Worm (Caenorhabditis elegans) whole organism, late embryonic: ENCODE results near the gene ets-5.

Experiments used
- C08G9.2 ChIP-seq: sonication (generic microtip); optimal IDR thresholded peaks from 2 replicates; lab custom pipeline; 2016; ENCODE audit warnings: mild to moderate bottlenecking, missing genetic modification characterization, moderate library complexity, missing compliant biosample characterization
- K02D7.2 ChIP-seq: sonication (generic microtip); optimal IDR thresholded peaks from 2 replicates; lab custom pipeline; 2017; ENCODE audit warnings: mild to moderate bottlenecking, missing genetic modification characterization, missing compliant biosample characterization
- ceh-14 ChIP-seq: sonication (generic microtip); optimal IDR thresholded peaks from 2 replicates; lab custom pipeline; 2016; ENCODE audit warnings: missing genotype, missing genetic modification characterization, missing compliant biosample characterization
- ceh-31 ChIP-seq: sonication (generic microtip); optimal IDR thresholded peaks from 2 replicates; lab custom pipeline; 2016; ENCODE audit warnings: missing genetic modification characterization, missing compliant biosample characterization
- dve-1 ChIP-seq: sonication (generic microtip); optimal IDR thresholded peaks from 2 replicates; lab custom pipeline; 2017; ENCODE audit warnings: antibody characterized with exemption, mild to moderate bottlenecking, missing genetic modification characterization, missing compliant biosample characterization
- eyg-1 ChIP-seq: sonication (generic microtip); optimal IDR thresholded peaks from 2 replicates; lab custom pipeline; 2016; ENCODE audit warnings: missing genotype, missing genetic modification characterization, missing compliant biosample characterization
- hlh-30 ChIP-seq: sonication (generic microtip); optimal IDR thresholded peaks from 2 replicates; lab custom pipeline; 2017; ENCODE audit warnings: antibody characterized with exemption, missing genetic modification characterization, missing compliant biosample characterization; ENCODE audit not compliant: insufficient read depth
- lin-11 ChIP-seq: fragments of 200-800 bp; sonication (Bioruptor generic); optimal IDR thresholded peaks from 2 replicates; lab custom pipeline; 2018; ENCODE audit warnings: mild to moderate bottlenecking, missing genetic modification characterization, missing compliant biosample characterization
- madf-2 ChIP-seq: sonication (generic microtip); optimal IDR thresholded peaks from 2 replicates; lab custom pipeline; 2017; ENCODE audit warnings: missing genetic modification characterization, missing compliant biosample characterization
- mec-3 ChIP-seq: sonication (generic microtip); optimal IDR thresholded peaks from 2 replicates; lab custom pipeline; 2016; ENCODE audit warnings: borderline replicate concordance, missing genetic modification characterization, missing compliant biosample characterization
- pros-1 ChIP-seq: fragments of 150-350 bp; optimal IDR thresholded peaks from 2 replicates; lab custom pipeline; 2014; ENCODE audit warnings: missing biosample characterization, missing genetic modification reagents, missing genetic modification characterization
- unc-42 ChIP-seq: sonication (generic microtip); optimal IDR thresholded peaks from 2 replicates; lab custom pipeline; 2016; ENCODE audit warnings: missing genotype, missing genetic modification characterization, missing compliant biosample characterization

ets-5 gene

DNA sequence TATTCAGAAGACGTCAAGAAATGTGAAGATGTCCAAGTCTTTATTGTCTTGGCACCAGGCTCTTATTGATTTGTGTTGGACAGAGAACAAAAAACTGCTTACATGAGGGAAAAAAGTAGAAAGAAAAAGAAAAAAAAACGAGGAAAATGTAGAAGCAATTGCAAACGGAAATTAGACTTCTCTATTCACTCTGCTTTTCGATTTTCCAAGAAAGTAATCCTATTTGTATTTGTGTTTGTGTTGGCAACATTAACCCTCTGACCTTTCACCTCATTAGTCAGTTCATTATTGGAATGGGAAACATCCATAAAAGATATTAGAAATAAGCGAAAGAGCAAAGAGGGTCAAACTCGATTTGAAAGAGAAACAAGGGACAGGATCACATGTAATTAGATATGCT, 52.6 kb downstream of the ets-5 start:
- TF ChIP-seq eyg-1 (tag; lab: Kevin White, UChicago) (no peak), unc-42 (peak; percentile 98), lin-11 (tag; lab: Kevin White, UChicago) (no peak)

DNA sequence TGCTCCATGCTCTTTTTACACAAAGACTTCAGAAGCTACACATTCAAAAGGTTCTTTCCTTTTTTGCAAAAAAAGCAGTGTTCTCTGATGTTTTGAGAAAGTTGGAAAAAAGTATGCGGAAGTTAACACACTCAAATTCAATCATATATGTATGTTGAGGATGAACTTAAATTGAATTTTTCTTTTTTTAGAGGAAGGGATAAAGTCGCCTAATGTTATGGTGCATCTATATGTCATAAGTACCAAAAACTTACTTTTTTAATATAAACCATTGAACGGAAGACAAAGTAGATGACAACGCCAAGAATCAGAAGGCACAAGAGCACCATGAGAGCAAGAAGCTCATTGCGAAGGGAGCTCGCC, 55.8 kb downstream of the ets-5 start:
- TF ChIP-seq madf-2 (no peak), pros-1 (tag; lab: Kevin White, UChicago) (no peak), ceh-31 (tag; lab: Kevin White, UChicago) (no peak), C08G9.2 (tag; lab: Kevin White, UChicago) (no peak), K02D7.2 (no peak), ceh-14 (tag; lab: Kevin White, UChicago) (no peak), unc-42 (no peak), hlh-30 (tag; lab: Kevin White, UChicago) (no peak), dve-1 (tag; lab: Kevin White, UChicago) (no peak), mec-3 (tag; lab: Kevin White, UChicago) (no peak)

DNA sequence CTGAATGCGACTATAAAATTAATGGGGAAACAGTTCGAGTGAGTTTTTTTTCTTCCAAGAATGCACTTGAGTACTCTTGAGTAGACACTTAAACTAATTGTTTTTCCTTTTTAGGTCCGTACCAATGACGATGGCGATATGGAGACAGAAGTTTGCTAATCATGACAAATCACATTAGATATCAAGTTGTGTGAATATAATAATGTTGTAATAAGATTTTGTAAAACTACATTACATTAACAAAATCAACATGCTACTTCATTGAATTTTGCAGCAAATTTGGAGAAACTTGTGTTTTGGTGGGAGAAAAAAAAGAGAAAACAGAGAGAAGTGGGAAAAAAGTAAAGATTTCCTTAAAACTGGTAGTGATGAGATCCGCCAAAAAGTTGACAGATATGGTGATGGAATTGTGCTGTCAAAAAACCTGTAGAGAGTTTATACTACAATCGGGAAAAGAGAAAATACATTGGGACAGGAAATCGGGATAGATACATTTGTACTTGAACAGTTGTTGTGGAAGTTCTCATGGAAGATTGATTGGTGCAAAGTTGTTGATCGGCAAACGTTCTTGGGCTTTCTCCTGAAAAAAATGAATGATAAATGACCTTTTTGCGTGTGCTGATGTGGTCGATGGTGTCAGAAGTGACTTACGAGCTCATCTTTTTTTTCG, 56.3 kb downstream of the ets-5 start:
- TF ChIP-seq unc-42 (peak; percentile 36), ceh-31 (tag; lab: Kevin White, UChicago) (no peak)
- TF ChIP-seq, all 69 proteins: peak for 1
